Fruit fly (Drosophila melanogaster) whole organism, prepupa: Measurements from ENCODE around the gene CG44838.

Experiments
- CG10669 ChIP-seq: fragments of 200-800 bp; sonication (Bioruptor generic); optimal IDR thresholded peaks from 3 replicates; lab custom pipeline; 2018; ENCODE audit warnings: missing biosample characterization, mild to moderate bottlenecking, missing genetic modification characterization, moderate library complexity
- CG15336 ChIP-seq: fragments of 200-800 bp; sonication (Bioruptor generic); IDR thresholded peaks from 2 replicates; pipeline ENCODE4 v1.3.6; 2022; ENCODE audit warnings: missing biosample characterization, missing genetic modification characterization
- CG16779 ChIP-seq: fragments of 200-800 bp; sonication (Bioruptor generic); optimal IDR thresholded peaks from 3 replicates; lab custom pipeline; 2017; ENCODE audit warnings: missing biosample characterization, mild to moderate bottlenecking, missing genetic modification characterization
- CG4318 ChIP-seq: fragments of 200-800 bp; sonication (Bioruptor generic); optimal IDR thresholded peaks from 3 replicates; lab custom pipeline; 2017; ENCODE audit warnings: missing biosample characterization, mild to moderate bottlenecking, missing genetic modification characterization
- CG6792 ChIP-seq: fragments of 200-800 bp; sonication (Bioruptor generic); optimal IDR thresholded peaks from 3 replicates; lab custom pipeline; 2016; ENCODE audit warnings: missing biosample characterization, missing genetic modification characterization
- CG6854 ChIP-seq: fragments of 200-800 bp; sonication (Bioruptor generic); optimal IDR thresholded peaks from 2 replicates; lab custom pipeline; 2017; ENCODE audit warnings: missing biosample characterization, mild to moderate bottlenecking, missing genetic modification characterization
- CG8319 ChIP-seq: fragments of 200-800 bp; sonication (Bioruptor generic); optimal IDR thresholded peaks from 3 replicates; lab custom pipeline; 2016; ENCODE audit warnings: missing biosample characterization, missing genetic modification characterization
- CG9139 ChIP-seq: fragments of 200-800 bp; sonication (Bioruptor generic); optimal IDR thresholded peaks from 3 replicates; lab custom pipeline; 2017; ENCODE audit warnings: missing biosample characterization, mild to moderate bottlenecking, missing genetic modification characterization
- Hr39 ChIP-seq: fragments of 200-800 bp; sonication (Bioruptor generic); optimal IDR thresholded peaks from 2 replicates; lab custom pipeline; 2016; ENCODE audit warnings: missing biosample characterization, missing genetic modification characterization
- Hr4 ChIP-seq: fragments of 200-800 bp; sonication (Bioruptor generic); optimal IDR thresholded peaks from 3 replicates; lab custom pipeline; 2016; ENCODE audit warnings: missing biosample characterization, missing genetic modification characterization
- Sox102F ChIP-seq: fragments of 200-800 bp; sonication (Bioruptor generic); optimal IDR thresholded peaks from 2 replicates; lab custom pipeline; 2016; ENCODE audit warnings: missing biosample characterization, mild to moderate bottlenecking, missing genetic modification characterization
- salr ChIP-seq, 2 experiments: fragments of 200-800 bp; sonication (Bioruptor generic); optimal IDR thresholded peaks; 3 replicates each; lab custom pipeline; 2016 to 2018; ENCODE audit warnings: missing biosample characterization in 2 of 2, missing genetic modification characterization in 2 of 2, mild to moderate bottlenecking in 1 of 2
- ss ChIP-seq, 2 experiments: fragments of 200-800 bp; sonication (Bioruptor generic); optimal IDR thresholded peaks; 2 replicates in 1 of 2; 3 replicates in 1 of 2; lab custom pipeline; 2017 to 2018; ENCODE audit warnings: mild to moderate bottlenecking in 2 of 2, missing biosample characterization in 2 of 2, missing genetic modification characterization in 2 of 2, moderate library complexity in 1 of 2
- topi ChIP-seq: fragments of 200-800 bp; sonication (Bioruptor generic); optimal IDR thresholded peaks from 3 replicates; lab custom pipeline; 2016; ENCODE audit warnings: missing biosample characterization, missing genetic modification characterization

- TF ChIP-seq ss (GFP tag; optimal IDR thresholded peaks at IDR 0.05; lab: Kevin White, UChicago) (no peak), CG6792 (no peak), Hr39 (GFP tag; lab: Kevin White, UChicago) (no peak), Sox102F (GFP tag; lab: Kevin White, UChicago) (no peak), CG10669 (GFP tag; lab: Kevin White, UChicago) (no peak), topi (GFP tag; lab: Kevin White, UChicago) (no peak), CG9139 (GFP tag; lab: Kevin White, UChicago) (no peak), CG16779 (no peak), CG15336 (GFP tag; lab: Robert Waterston, UW) (no peak), Hr4 (GFP tag; lab: Kevin White, UChicago) (no peak), CG6854 (GFP tag; lab: Kevin White, UChicago) (no peak), CG4318 (no peak), CG8319 (GFP tag; lab: Kevin White, UChicago) (no peak), salr (GFP tag; optimal IDR thresholded peaks at IDR 0.05; lab: Kevin White, UChicago) (no peak)
These were observed 31.3 kb downstream of the CG44838 start, which contains the start of gene CG32037 for dm6 chr3L:9492115-9492514.
